Worm (Caenorhabditis elegans) whole organism, L3 larva: Measurements from ENCODE around the gene F54C8.7.

Experiments used
- R02D3.7 ChIP-seq: fragments of 150-350 bp; optimal IDR thresholded peaks from 2 replicates; lab custom pipeline; 2014; ENCODE audit warnings: missing biosample characterization, missing genetic modification characterization
- ceh-82 ChIP-seq: fragments of 150-350 bp; optimal IDR thresholded peaks from 2 replicates; lab custom pipeline; 2014; ENCODE audit warnings: missing biosample characterization, missing genetic modification characterization
- elt-1 ChIP-seq: fragments of 150-350 bp; optimal IDR thresholded peaks from 2 replicates; lab custom pipeline; 2014; ENCODE audit warnings: missing biosample characterization, missing genetic modification characterization
- fos-1 ChIP-seq: fragments of 150-350 bp; optimal IDR thresholded peaks from 2 replicates; lab custom pipeline; 2014; ENCODE audit warnings: missing biosample characterization, missing genetic modification characterization
- jun-1 ChIP-seq: fragments of 150-350 bp; optimal IDR thresholded peaks from 2 replicates; lab custom pipeline; 2014; ENCODE audit warnings: missing biosample characterization, missing genetic modification reagents, missing genetic modification characterization
- nhr-237 ChIP-seq: fragments of 150-350 bp; optimal IDR thresholded peaks from 2 replicates; lab custom pipeline; 2014; ENCODE audit warnings: missing biosample characterization, missing genetic modification characterization
- nhr-28 ChIP-seq: fragments of 150-350 bp; optimal IDR thresholded peaks from 2 replicates; lab custom pipeline; 2014; ENCODE audit warnings: missing biosample characterization, missing genetic modification characterization
- nhr-76 ChIP-seq: fragments of 150-350 bp; sonication (generic microtip); optimal IDR thresholded peaks from 5 replicates; lab custom pipeline; 2014; ENCODE audit warnings: missing biosample characterization, missing genetic modification characterization
- pha-4 ChIP-seq: fragments of 150-350 bp; optimal IDR thresholded peaks from 2 replicates; lab custom pipeline; 2014; ENCODE audit warnings: missing biosample characterization, missing genetic modification reagents, missing genetic modification characterization
- skn-1 ChIP-seq: fragments of 150-350 bp; optimal IDR thresholded peaks from 2 replicates; lab custom pipeline; 2014; ENCODE audit warnings: missing biosample characterization, missing genetic modification characterization
- snpc-4 ChIP-seq: fragments of 150-350 bp; optimal IDR thresholded peaks from 2 replicates; lab custom pipeline; 2014; ENCODE audit warnings: missing biosample characterization, missing genetic modification characterization
- unc-62 ChIP-seq: fragments of 150-350 bp; sonication (generic microtip); optimal IDR thresholded peaks from 4 replicates; lab custom pipeline; 2014; ENCODE audit warnings: missing biosample characterization, missing genetic modification reagents, missing genetic modification characterization

ce11 chrIII:9457192-9458103, 3.6 kb upstream of the F54C8.7 start:
- TF ChIP-seq snpc-4 (tag; lab: Kevin White, UChicago) (peak; percentile 21), nhr-28 (tag; lab: Kevin White, UChicago) (no peak), pha-4 (tag; lab: Kevin White, UChicago) (no peak), unc-62 (GFP tag; lab: Kevin White, UChicago) (peak; percentile 36), jun-1 (tag; lab: Kevin White, UChicago) (no peak), R02D3.7 (tag; lab: Kevin White, UChicago) (no peak), ceh-82 (tag; lab: Kevin White, UChicago) (no peak), skn-1 (tag; lab: Kevin White, UChicago) (no peak), nhr-237 (no peak), elt-1 (tag; lab: Kevin White, UChicago) (no peak), nhr-76 (tag; lab: Kevin White, UChicago) (no peak), fos-1 (no peak)
